Fruit fly (Drosophila melanogaster) whole organism, embryonic: Measurements from ENCODE around the gene Chpf.

Experiments used
- Ada2b ChIP-seq: fragments of 200-800 bp; sonication (Bioruptor generic); IDR thresholded peaks from 2 replicates; pipeline ENCODE4 v1.3.6; 2022; ENCODE audit warnings: missing biosample characterization, missing genetic modification characterization
- Awh ChIP-seq: fragments of 200-800 bp; sonication (Bioruptor generic); IDR thresholded peaks from 2 replicates; pipeline ENCODE4, ENCODE4 v1.3.6; 2022; ENCODE audit warnings: missing biosample characterization, missing genetic modification characterization
- BtbVII ChIP-seq: fragments of 200-800 bp; sonication (Bioruptor generic); optimal IDR thresholded peaks from 3 replicates; lab custom pipeline; 2017; ENCODE audit warnings: missing biosample characterization, mild to moderate bottlenecking, missing genetic modification characterization
- CG10366 ChIP-seq: fragments of 200-800 bp; sonication (Bioruptor generic); IDR thresholded peaks from 2 replicates; pipeline ENCODE4 v1.3.6; 2022; ENCODE audit warnings: missing biosample characterization, missing genetic modification characterization
- CG10565 ChIP-seq: fragments of 200-800 bp; sonication (Bioruptor generic); optimal IDR thresholded peaks from 3 replicates; lab custom pipeline; 2016; ENCODE audit warnings: missing biosample characterization, mild to moderate bottlenecking, missing genetic modification characterization
- CG11695 ChIP-seq: fragments of 200-800 bp; sonication (Bioruptor generic); IDR thresholded peaks from 3 replicates; pipeline ENCODE4 v1.3.6; 2022; ENCODE audit warnings: missing biosample characterization, missing genetic modification characterization
- CG12155 ChIP-seq: fragments of 200-800 bp; sonication (Bioruptor generic); optimal IDR thresholded peaks from 3 replicates; lab custom pipeline; 2016; ENCODE audit warnings: missing biosample characterization, missing genetic modification characterization
- CG13424 ChIP-seq: fragments of 200-800 bp; sonication (Bioruptor generic); optimal IDR thresholded peaks from 2 replicates; lab custom pipeline; 2019; ENCODE audit warnings: missing biosample characterization, mild to moderate bottlenecking, missing genetic modification characterization, moderate library complexity
- CG15514 ChIP-seq: fragments of 200-800 bp; sonication (Bioruptor generic); optimal IDR thresholded peaks from 3 replicates; lab custom pipeline; 2017; ENCODE audit warnings: missing biosample characterization, missing genetic modification characterization, mild to moderate bottlenecking, moderate library complexity, missing genetic modification reagents
- CG17829 ChIP-seq: fragments of 200-800 bp; optimal IDR thresholded peaks from 2 replicates; lab custom pipeline; 2019; ENCODE audit warnings: missing biosample characterization, mild to moderate bottlenecking, missing genetic modification characterization, moderate library complexity
- CG3163 ChIP-seq: fragments of 200-800 bp; sonication (Bioruptor generic); optimal IDR thresholded peaks from 3 replicates; lab custom pipeline; 2016; ENCODE audit warnings: missing biosample characterization, missing genetic modification characterization
- CG4360 ChIP-seq: fragments of 200-800 bp; sonication (Bioruptor generic); IDR thresholded peaks from 2 replicates; pipeline ENCODE4 v1.3.6; 2022; ENCODE audit warnings: missing biosample characterization, missing genetic modification characterization
- CG4707 ChIP-seq: fragments of 200-800 bp; sonication (Bioruptor generic); optimal IDR thresholded peaks from 2 replicates; lab custom pipeline; 2018; ENCODE audit warnings: missing biosample characterization, mild to moderate bottlenecking, missing genetic modification characterization, moderate library complexity
- CG5953 ChIP-seq: fragments of 200-800 bp; sonication (Bioruptor generic); IDR thresholded peaks from 2 replicates; pipeline ENCODE4 v1.3.6; 2022; ENCODE audit warnings: missing biosample characterization, missing genetic modification characterization
- CG8089 ChIP-seq: fragments of 200-800 bp; sonication (Bioruptor generic); optimal IDR thresholded peaks from 3 replicates; lab custom pipeline; 2016; ENCODE audit warnings: missing biosample characterization, missing genetic modification characterization
- CG8281 ChIP-seq: fragments of 200-800 bp; sonication (Bioruptor generic); optimal IDR thresholded peaks from 2 replicates; lab custom pipeline; 2018; ENCODE audit warnings: missing biosample characterization, mild to moderate bottlenecking, missing genetic modification characterization, moderate library complexity
- CG8359 ChIP-seq: fragments of 200-800 bp; sonication (Bioruptor generic); optimal IDR thresholded peaks from 2 replicates; lab custom pipeline; 2017; ENCODE audit warnings: missing biosample characterization, mild to moderate bottlenecking, missing genetic modification characterization, borderline replicate concordance
- CG8924 ChIP-seq: fragments of 200-800 bp; optimal IDR thresholded peaks from 3 replicates; lab custom pipeline; 2019; ENCODE audit warnings: missing biosample characterization, mild to moderate bottlenecking, missing genetic modification characterization, moderate library complexity
- CrebB ChIP-seq: fragments of 200-800 bp; sonication (Bioruptor generic); optimal IDR thresholded peaks from 3 replicates; lab custom pipeline; 2018; ENCODE audit warnings: missing biosample characterization, mild to moderate bottlenecking, missing genetic modification characterization
- D ChIP-seq, 2 experiments: fragments of 200-800 bp in 1 of 2; fragments of >200 bp in 1 of 2; sonication (Bioruptor generic) in 1 of 2; optimal IDR thresholded peaks; 2 replicates in 1 of 2; 3 replicates in 1 of 2; lab custom pipeline; 2017; ENCODE audit warnings: mild to moderate bottlenecking in 1 of 2, missing biosample characterization in 1 of 2, missing genetic modification characterization in 1 of 2, missing genetic modification reagents in 1 of 2
- Dek ChIP-seq: fragments of 200-800 bp; sonication (Bioruptor generic); optimal IDR thresholded peaks from 3 replicates; lab custom pipeline; 2019; ENCODE audit warnings: missing biosample characterization, mild to moderate bottlenecking, missing genetic modification characterization, moderate library complexity
- E2f1 ChIP-seq: fragments of 200-800 bp; sonication (Bioruptor generic); IDR thresholded peaks from 2 replicates; pipeline ENCODE4 v1.3.6; 2022; ENCODE audit warnings: missing biosample characterization, missing genetic modification characterization
- HHEX ChIP-seq: fragments of 200-800 bp; sonication (Bioruptor generic); optimal IDR thresholded peaks from 3 replicates; lab custom pipeline; 2017; ENCODE audit warnings: missing biosample characterization, mild to moderate bottlenecking, missing genetic modification characterization, missing genetic modification reagents
- Hey ChIP-seq: fragments of 200-800 bp; sonication (Bioruptor generic); optimal IDR thresholded peaks from 3 replicates; lab custom pipeline; 2018; ENCODE audit warnings: missing biosample characterization, mild to moderate bottlenecking, missing genetic modification characterization
- Lim3 ChIP-seq: fragments of 200-800 bp; sonication (Bioruptor generic); IDR thresholded peaks from 2 replicates; pipeline ENCODE4 v1.3.6; 2022; ENCODE audit warnings: missing biosample characterization, missing genetic modification characterization
- Mes4 ChIP-seq: fragments of 200-800 bp; sonication (Bioruptor generic); optimal IDR thresholded peaks from 2 replicates; lab custom pipeline; 2016; ENCODE audit warnings: missing biosample characterization, missing genetic modification characterization
- Oli ChIP-seq: fragments of 200-800 bp; sonication (Bioruptor generic); optimal IDR thresholded peaks from 2 replicates; lab custom pipeline; 2018; ENCODE audit warnings: missing biosample characterization, mild to moderate bottlenecking, missing genetic modification characterization, moderate library complexity
- Opbp ChIP-seq: fragments of 200-800 bp; sonication (Bioruptor generic); IDR thresholded peaks from 3 replicates; pipeline ENCODE4 v1.3.6; 2022; ENCODE audit warnings: missing biosample characterization, missing genetic modification characterization; ENCODE audit not compliant: partially characterized antibody
- Poxn ChIP-seq: fragments of 200-800 bp; sonication (Bioruptor generic); IDR thresholded peaks from 2 replicates; pipeline ENCODE4 v1.3.6; 2022; ENCODE audit warnings: missing biosample characterization, missing genetic modification characterization
- Rx ChIP-seq: fragments of 200-800 bp; sonication (Bioruptor generic); IDR thresholded peaks from 2 replicates; pipeline ENCODE4 v1.3.6; 2022; ENCODE audit warnings: missing biosample characterization, missing genetic modification characterization
- Sin3A ChIP-seq: fragments of >200 bp; optimal IDR thresholded peaks from 2 replicates; lab custom pipeline; 2018
- Ssrp ChIP-seq: fragments of 200-800 bp; sonication (Bioruptor generic); optimal IDR thresholded peaks from 2 replicates; lab custom pipeline; 2018; ENCODE audit warnings: missing biosample characterization, mild to moderate bottlenecking, missing genetic modification characterization, moderate library complexity
- ase ChIP-seq: fragments of 200-800 bp; sonication (Bioruptor generic); IDR thresholded peaks from 3 replicates; pipeline ENCODE4 v1.3.6; 2022; ENCODE audit warnings: missing biosample characterization, missing genetic modification characterization
- bbx ChIP-seq: fragments of 200-800 bp; sonication (Bioruptor generic); IDR thresholded peaks from 2 replicates; pipeline ENCODE4 v1.3.6; 2022; ENCODE audit warnings: missing biosample characterization, missing genetic modification characterization; ENCODE audit not compliant: partially characterized antibody
- cwo ChIP-seq: fragments of 200-800 bp; sonication (Bioruptor generic); optimal IDR thresholded peaks from 3 replicates; lab custom pipeline; 2017; ENCODE audit warnings: missing biosample characterization, missing genetic modification characterization, mild to moderate bottlenecking, moderate library complexity, missing genetic modification reagents
- gem ChIP-seq: fragments of 200-800 bp; sonication (Bioruptor generic); optimal IDR thresholded peaks from 2 replicates; lab custom pipeline; 2019; ENCODE audit warnings: missing biosample characterization, mild to moderate bottlenecking, missing genetic modification characterization, moderate library complexity
- her ChIP-seq: fragments of 200-800 bp; sonication (Bioruptor generic); optimal IDR thresholded peaks from 2 replicates; lab custom pipeline; 2016; ENCODE audit warnings: missing biosample characterization, missing genetic modification characterization
- luna ChIP-seq: fragments of 200-800 bp; sonication (Bioruptor generic); optimal IDR thresholded peaks from 2 replicates; lab custom pipeline; 2016; ENCODE audit warnings: missing biosample characterization, missing genetic modification characterization
- nerfin-2 ChIP-seq: fragments of 200-800 bp; sonication (Bioruptor generic); IDR thresholded peaks from 2 replicates; pipeline ENCODE4 v1.3.6; 2022; ENCODE audit warnings: missing biosample characterization, missing genetic modification characterization; ENCODE audit not compliant: partially characterized antibody
- onecut ChIP-seq: fragments of 200-800 bp; sonication (Bioruptor generic); IDR thresholded peaks from 2 replicates; pipeline ENCODE4 v1.3.6; 2022; ENCODE audit warnings: missing biosample characterization, missing genetic modification characterization
- pnt ChIP-seq: fragments of 200-800 bp; sonication (Bioruptor generic); optimal IDR thresholded peaks from 3 replicates; lab custom pipeline; 2016; ENCODE audit warnings: missing biosample characterization, missing genetic modification characterization
- pros ChIP-seq: fragments of 200-800 bp; sonication (Bioruptor generic); optimal IDR thresholded peaks from 3 replicates; lab custom pipeline; 2019; ENCODE audit warnings: missing biosample characterization, mild to moderate bottlenecking, missing genetic modification characterization, moderate library complexity
- repo ChIP-seq: fragments of 200-800 bp; sonication (Bioruptor generic); optimal IDR thresholded peaks from 2 replicates; lab custom pipeline; 2016; ENCODE audit warnings: missing biosample characterization, missing genetic modification characterization
- sd ChIP-seq: fragments of 200-800 bp; sonication (Bioruptor generic); optimal IDR thresholded peaks from 3 replicates; lab custom pipeline; 2018; ENCODE audit warnings: missing biosample characterization, mild to moderate bottlenecking, missing genetic modification characterization, moderate library complexity
- seq ChIP-seq: fragments of 200-800 bp; sonication (Bioruptor generic); IDR thresholded peaks from 2 replicates; pipeline ENCODE4 v1.3.6; 2022; ENCODE audit warnings: missing biosample characterization, missing genetic modification characterization
- tap ChIP-seq: fragments of 200-800 bp; optimal IDR thresholded peaks from 3 replicates; lab custom pipeline; 2019; ENCODE audit warnings: missing biosample characterization, mild to moderate bottlenecking, missing genetic modification characterization, moderate library complexity
- tgo ChIP-seq: fragments of 200-800 bp; sonication (Bioruptor generic); IDR thresholded peaks from 3 replicates; pipeline ENCODE4 v1.3.6; 2022; ENCODE audit warnings: missing biosample characterization, missing genetic modification characterization
- tx ChIP-seq: fragments of 200-800 bp; sonication (Bioruptor generic); optimal IDR thresholded peaks from 2 replicates; lab custom pipeline; 2016; ENCODE audit warnings: missing biosample characterization, missing genetic modification characterization
- yki ChIP-seq: fragments of >200 bp; optimal IDR thresholded peaks from 3 replicates; lab custom pipeline; 2018
- zfh1 ChIP-seq: fragments of 200-800 bp; sonication (Bioruptor generic); IDR thresholded peaks from 3 replicates; pipeline ENCODE4 v1.3.6; 2022; ENCODE audit warnings: missing biosample characterization, missing genetic modification characterization

Chpf gene

DNA sequence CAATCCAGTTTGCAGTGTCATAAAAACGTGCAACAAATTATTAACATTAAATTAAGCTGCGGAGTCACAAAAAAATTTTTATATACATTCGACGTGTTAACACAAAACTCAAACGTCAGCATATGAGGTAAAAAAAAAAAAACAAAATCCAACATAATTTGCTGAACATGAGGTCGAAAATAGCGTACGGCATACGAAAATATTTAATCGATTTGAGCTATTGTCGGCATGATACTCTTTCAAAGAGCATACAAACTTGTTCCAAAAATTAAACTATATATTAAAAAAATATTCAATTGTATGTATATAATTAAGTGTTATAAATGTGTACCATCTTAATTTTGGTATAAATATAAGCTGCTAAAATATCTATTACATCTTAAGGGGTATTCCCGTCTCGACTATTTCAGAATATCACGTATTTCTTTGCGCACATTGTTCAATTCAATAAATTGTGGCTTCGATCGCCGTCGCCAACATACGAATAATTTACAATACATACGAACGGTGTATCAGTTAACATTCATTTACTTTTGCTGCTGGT is 2.6 kb downstream of the Chpf start (continued):
- TF ChIP-seq ase (GFP tag; lab: Robert Waterston, UW) (0 out of 3 replicates have a peak, but pooled peaks have one; percentile 31), pros (GFP tag; lab: Kevin White, UChicago) (no peak), bbx (GFP tag; lab: Robert Waterston, UW) (no peak), CG8281 (no peak), tx (GFP tag; lab: Kevin White, UChicago) (no peak), CG12155 (GFP tag; lab: Kevin White, UChicago) (peak; percentile 8), CrebB (peak; percentile 19), tgo (GFP tag; lab: Robert Waterston, UW) (peak; percentile 71; the same call in 2 of the 3 replicates), Lim3 (GFP tag; lab: Robert Waterston, UW) (peak; percentile 41; the same call in 1 of the 2 replicates), Poxn (no peak), her (no peak), Mes4 (GFP tag; lab: Kevin White, UChicago) (no peak), luna (GFP tag; lab: Kevin White, UChicago) (no peak), Rx (GFP tag; lab: Robert Waterston, UW) (0 out of 2 replicates have a peak, but pooled peaks have one; percentile 4), CG10565 (GFP tag; lab: Kevin White, UChicago) (no peak), zfh1 (GFP tag; lab: Robert Waterston, UW) (peak; percentile 42; the same call in 1 of the 3 replicates), BtbVII (GFP tag; lab: Kevin White, UChicago) (peak; percentile 13), Dek (tag; lab: Kevin White, UChicago) (peak; percentile 43), tap (peak; percentile 49), nerfin-2 (GFP tag; lab: Robert Waterston, UW) (no peak), CG4707 (GFP tag; lab: Kevin White, UChicago) (no peak), CG17829 (tag; lab: Kevin White, UChicago) (peak; percentile 33), onecut (no peak), CG15514 (GFP tag; lab: Kevin White, UChicago) (peak; percentile 13), pnt (GFP tag; lab: Kevin White, UChicago) (no peak), repo (GFP tag; lab: Kevin White, UChicago) (no peak), CG8089 (GFP tag; lab: Kevin White, UChicago) (no peak), Opbp (no peak), yki (no peak), Awh (peak; percentile 69), sd (tag; lab: Kevin White, UChicago) (peak; percentile 44), CG4360 (no peak), CG10366 (peak; percentile 36), CG5953 (GFP tag; lab: Robert Waterston, UW) (no peak), CG13424 (tag; lab: Kevin White, UChicago) (peak; percentile 59), cwo (GFP tag; lab: Kevin White, UChicago) (peak; percentile 46), HHEX (peak; percentile 37), Oli (tag; lab: Kevin White, UChicago) (peak; percentile 57), Sin3A (lab: Kevin White, UChicago) (no peak), Ssrp (tag; lab: Kevin White, UChicago) (peak; percentile 22), Ada2b (GFP tag; lab: Robert Waterston, UW) (peak; percentile 57), Hey (tag; lab: Kevin White, UChicago) (no peak), gem (tag; lab: Kevin White, UChicago) (peak; percentile 80), CG8359 (GFP tag; lab: Kevin White, UChicago) (no peak), CG11695 (GFP tag; lab: Robert Waterston, UW) (peak; percentile 61; the same call in 2 of the 3 replicates), E2f1 (peak; percentile 43), D (optimal IDR thresholded peaks at IDR 0.05; lab: Kevin White, UChicago) (no peak), D (GFP tag; optimal IDR thresholded peaks at IDR 0.05; lab: Kevin White, UChicago) (peak; percentile 0), CG3163 (GFP tag; lab: Kevin White, UChicago) (no peak), CG8924 (tag; lab: Kevin White, UChicago) (peak; percentile 61), seq (GFP tag; lab: Robert Waterston, UW) (no peak)
